Worm (Caenorhabditis elegans) whole organism, young adult: ENCODE data around the gene dpy-19.
A peak's percentile ranks its signal among the peaks of the same experiment; 100 is the strongest.

ENCODE experiments used
- C17E4.6 ChIP-seq: fragments of 200-800 bp; sonication (Bioruptor generic); IDR thresholded peaks from 2 replicates; pipeline ENCODE4 v1.3.6; 2022; ENCODE audit warnings: missing genetic modification reagents, missing genetic modification characterization, missing compliant biosample characterization
- D2030.7 ChIP-seq: fragments of 200-800 bp; sonication (Bioruptor generic); IDR thresholded peaks from 2 replicates; pipeline ENCODE4 v1.3.6; 2022; ENCODE audit warnings: missing genetic modification reagents, missing genetic modification characterization, missing compliant biosample characterization
- F10E7.11 ChIP-seq: sonication (generic microtip); optimal IDR thresholded peaks from 2 replicates; lab custom pipeline; 2017; ENCODE audit warnings: mild to moderate bottlenecking, missing genetic modification characterization, moderate library complexity, missing compliant biosample characterization
- F33H1.4 ChIP-seq: fragments of 200-800 bp; sonication (Bioruptor generic); IDR thresholded peaks from 2 replicates; pipeline ENCODE4 v1.3.6; 2022; ENCODE audit warnings: missing genetic modification reagents, missing genetic modification characterization, missing compliant biosample characterization
- F37B4.10 ChIP-seq: fragments of 200-800 bp; sonication (Bioruptor generic); IDR thresholded peaks from 2 replicates; pipeline ENCODE4 v1.3.6; 2022; ENCODE audit warnings: missing genetic modification characterization, missing compliant biosample characterization
- F52B5.7 ChIP-seq: sonication (generic microtip); optimal IDR thresholded peaks from 2 replicates; lab custom pipeline; 2016; ENCODE audit warnings: mild to moderate bottlenecking, missing genetic modification characterization, missing compliant biosample characterization
- F55B11.4 ChIP-seq: sonication (generic microtip); optimal IDR thresholded peaks from 2 replicates; lab custom pipeline; 2016; ENCODE audit warnings: missing compliant biosample characterization, missing genetic modification characterization, borderline replicate concordance; ENCODE audit not compliant: insufficient read depth
- F57A8.1 ChIP-seq: fragments of 200-800 bp; sonication (Bioruptor generic); optimal IDR thresholded peaks from 2 replicates; lab custom pipeline; 2018; ENCODE audit warnings: mild to moderate bottlenecking, missing genetic modification characterization, moderate library complexity, missing compliant biosample characterization
- Y53F4B.3 ChIP-seq: fragments of 200-800 bp; sonication (Bioruptor generic); IDR thresholded peaks from 2 replicates; pipeline ENCODE4 v1.3.6; 2022; ENCODE audit warnings: missing genetic modification reagents, missing genetic modification characterization, missing compliant biosample characterization
- Y95B8A.8 ChIP-seq: fragments of 200-800 bp; sonication (Bioruptor generic); IDR thresholded peaks from 2 replicates; pipeline ENCODE4 v1.3.6; 2022; ENCODE audit warnings: missing genetic modification reagents, missing genetic modification characterization, missing compliant biosample characterization
- akir-1 ChIP-seq: fragments of 200-800 bp; sonication (Bioruptor generic); optimal IDR thresholded peaks from 2 replicates; lab custom pipeline; 2018; ENCODE audit warnings: mild to moderate bottlenecking, missing genetic modification characterization, moderate library complexity, missing compliant biosample characterization
- ama-1 ChIP-seq, 3 experiments: fragments of 150-350 bp in 1 of 3; sonication (generic microtip) in 2 of 3; optimal IDR thresholded peaks; 2 replicates each; lab custom pipeline; 2014 to 2018; ENCODE audit warnings: missing biosample characterization in 2 of 3, missing genetic modification characterization in 2 of 3, missing genetic modification reagents in 2 of 3
- attf-5 ChIP-seq: fragments of 200-800 bp; sonication (Bioruptor generic); optimal IDR thresholded peaks from 2 replicates; lab custom pipeline; 2018; ENCODE audit warnings: mild to moderate bottlenecking, missing genetic modification characterization, missing compliant biosample characterization
- ccch-3 ChIP-seq: fragments of 200-800 bp; sonication (Bioruptor generic); optimal IDR thresholded peaks from 2 replicates; lab custom pipeline; 2018; ENCODE audit warnings: mild to moderate bottlenecking, missing genetic modification characterization, missing compliant biosample characterization
- cebp-1 ChIP-seq, 2 experiments: fragments of 200-800 bp in 1 of 2; sonication (Bioruptor generic) in 1 of 2; sonication (generic microtip) in 1 of 2; IDR thresholded peaks in 1 of 2; optimal IDR thresholded peaks in 1 of 2; 2 replicates each; pipeline versions ENCODE4 v1.3.6 to Lab custom; 2017 to 2022; ENCODE audit warnings: missing compliant biosample characterization in 2 of 2, missing genetic modification characterization in 2 of 2, mild to moderate bottlenecking in 1 of 2, missing genetic modification reagents in 1 of 2, moderate library complexity in 1 of 2
- ceh-91 ChIP-seq: fragments of 200-800 bp; sonication (Bioruptor generic); IDR thresholded peaks from 2 replicates; pipeline ENCODE4 v1.3.6; 2022; ENCODE audit warnings: missing genetic modification reagents, missing genetic modification characterization, missing compliant biosample characterization
- efl-1 ChIP-seq: fragments of 150-350 bp; optimal IDR thresholded peaks from 2 replicates; lab custom pipeline; 2014; ENCODE audit warnings: missing biosample characterization, missing genetic modification reagents, missing genetic modification characterization
- egrh-3 ChIP-seq: fragments of 200-800 bp; sonication (Bioruptor generic); IDR thresholded peaks from 2 replicates; pipeline ENCODE4 v1.3.6; 2022; ENCODE audit warnings: missing genetic modification reagents, missing genetic modification characterization, missing compliant biosample characterization
- fkh-3 ChIP-seq: sonication (generic microtip); optimal IDR thresholded peaks from 2 replicates; lab custom pipeline; 2016; ENCODE audit warnings: mild to moderate bottlenecking, missing genetic modification characterization, missing compliant biosample characterization
- gei-17 ChIP-seq: fragments of 200-800 bp; sonication (Bioruptor generic); optimal IDR thresholded peaks from 2 replicates; lab custom pipeline; 2018; ENCODE audit warnings: mild to moderate bottlenecking, missing genetic modification characterization, missing compliant biosample characterization
- hmg-1.2 ChIP-seq: fragments of 200-800 bp; sonication (Bioruptor generic); IDR thresholded peaks from 2 replicates; pipeline ENCODE4 v1.3.6; 2022; ENCODE audit warnings: missing genetic modification reagents, missing genetic modification characterization, missing compliant biosample characterization
- lag-1 ChIP-seq: fragments of 200-800 bp; sonication (Bioruptor generic); IDR thresholded peaks from 2 replicates; pipeline ENCODE4 v1.3.6; 2022; ENCODE audit warnings: missing genetic modification reagents, missing genetic modification characterization, missing compliant biosample characterization
- let-526 ChIP-seq: fragments of 200-800 bp; sonication (Bioruptor generic); IDR thresholded peaks from 2 replicates; pipeline ENCODE4 v1.3.6; 2022; ENCODE audit warnings: missing genetic modification reagents, missing genetic modification characterization, missing compliant biosample characterization
- lin-35 ChIP-seq, 3 experiments: fragments of 150-350 bp in 2 of 3; sonication (generic microtip) in 1 of 3; optimal IDR thresholded peaks; 2 replicates each; lab custom pipeline; 2014 to 2018; ENCODE audit warnings: missing biosample characterization in 3 of 3, missing genetic modification characterization in 3 of 3, missing genetic modification reagents in 3 of 3
- lin-54 ChIP-seq: fragments of 200-800 bp; sonication (Bioruptor generic); optimal IDR thresholded peaks from 2 replicates; lab custom pipeline; 2018; ENCODE audit warnings: mild to moderate bottlenecking, missing genetic modification characterization, missing compliant biosample characterization
- lsl-1 ChIP-seq: fragments of 200-800 bp; sonication (Bioruptor generic); optimal IDR thresholded peaks from 2 replicates; lab custom pipeline; 2018; ENCODE audit warnings: mild to moderate bottlenecking, missing genetic modification characterization, moderate library complexity, missing compliant biosample characterization
- madf-6 ChIP-seq: fragments of 200-800 bp; sonication (Bioruptor generic); IDR thresholded peaks from 2 replicates; pipeline ENCODE4 v1.3.6; 2022; ENCODE audit warnings: missing genetic modification reagents, missing genetic modification characterization, missing compliant biosample characterization
- madf-8 ChIP-seq: fragments of 200-800 bp; sonication (Bioruptor generic); conservative IDR thresholded peaks from 2 replicates; pipeline ENCODE4 v1.3.6; 2022; ENCODE audit warnings: missing genetic modification reagents, missing genetic modification characterization, missing compliant biosample characterization
- nfyb-1 ChIP-seq: fragments of 200-800 bp; sonication (Bioruptor generic); IDR thresholded peaks from 2 replicates; pipeline ENCODE4 v1.3.6; 2022; ENCODE audit warnings: missing genetic modification reagents, missing genetic modification characterization, missing compliant biosample characterization
- nhr-80 ChIP-seq: sonication (generic microtip); optimal IDR thresholded peaks from 2 replicates; lab custom pipeline; 2016; ENCODE audit warnings: missing genetic modification characterization, missing compliant biosample characterization
- nhr-90 ChIP-seq: sonication (generic microtip); optimal IDR thresholded peaks from 2 replicates; lab custom pipeline; 2016; ENCODE audit warnings: missing genotype, mild to moderate bottlenecking, missing genetic modification characterization, missing compliant biosample characterization
- pbrm-1 ChIP-seq: fragments of 200-800 bp; sonication (Bioruptor generic); IDR thresholded peaks from 2 replicates; pipeline ENCODE4 v1.3.6; 2022; ENCODE audit warnings: missing genetic modification reagents, missing genetic modification characterization, missing compliant biosample characterization
- rcor-1 ChIP-seq: fragments of 200-800 bp; sonication (Bioruptor generic); IDR thresholded peaks from 2 replicates; pipeline ENCODE4 v1.3.6; 2022; ENCODE audit warnings: missing genetic modification reagents, missing genetic modification characterization, missing compliant biosample characterization
- repo-1 ChIP-seq: sonication (generic microtip); optimal IDR thresholded peaks from 2 replicates; lab custom pipeline; 2017; ENCODE audit warnings: mild to moderate bottlenecking, missing genetic modification characterization, missing compliant biosample characterization
- rpc-1 ChIP-seq, 2 experiments: fragments of 150-350 bp in 1 of 2; sonication (generic microtip) in 1 of 2; optimal IDR thresholded peaks; 2 replicates each; lab custom pipeline; 2014 to 2018; ENCODE audit warnings: missing biosample characterization in 1 of 2, missing genetic modification characterization in 1 of 2, missing genetic modification reagents in 1 of 2, missing genotype in 1 of 2
- snpc-1.3 ChIP-seq: sonication (generic microtip); optimal IDR thresholded peaks from 2 replicates; lab custom pipeline; 2017; ENCODE audit warnings: missing genetic modification characterization, mild to moderate bottlenecking, missing compliant biosample characterization, antibody characterized with exemption, moderate library complexity, missing genotype, missing genetic modification reagents; ENCODE audit not compliant: insufficient read depth
- snpc-4 ChIP-seq, 5 experiments: fragments of 150-350 bp in 1 of 5; sonication (generic microtip) in 4 of 5; optimal IDR thresholded peaks; 2 replicates each; lab custom pipeline; 2014 to 2018; ENCODE audit warnings: missing genetic modification characterization in 5 of 5, missing biosample characterization in 3 of 5, antibody characterized with exemption in 2 of 5, mild to moderate bottlenecking in 2 of 5, missing compliant biosample characterization in 2 of 5, missing genotype in 2 of 5, moderate library complexity in 2 of 5, missing genetic modification reagents in 1 of 5
- xnd-1 ChIP-seq: sonication (generic microtip); optimal IDR thresholded peaks from 2 replicates; lab custom pipeline; 2016; ENCODE audit warnings: missing genotype, missing genetic modification reagents, missing genetic modification characterization, missing compliant biosample characterization
- ztf-25 ChIP-seq: fragments of 200-800 bp; sonication (Bioruptor generic); IDR thresholded peaks from 2 replicates; pipeline ENCODE4 v1.3.6; 2022; ENCODE audit warnings: missing genetic modification reagents, missing genetic modification characterization, missing compliant biosample characterization

dpy-19 gene

ce11 chrIII:8693322-8693721, 26.0 kb upstream of the dpy-19 start, which contains the start of gene B0303.7:
Gene B0303.7, plus strand, starts transcription at chrIII:8693622.
- TF ChIP-seq rpc-1 (optimal IDR thresholded peaks at IDR 0.05; lab: Kevin White, UChicago), result no peak
- no peak for TF ChIP-seq rpc-1 (tag; optimal IDR thresholded peaks at IDR 0.05; lab: Kevin White, UChicago)
- no peak for TF ChIP-seq hmg-1.2 (GFP tag; lab: Robert Waterston, UW)
- TF ChIP-seq pbrm-1, result no peak
- no peak for TF ChIP-seq ztf-25
- no peak for TF ChIP-seq Y95B8A.8 (GFP tag; lab: Robert Waterston, UW)
- no peak for TF ChIP-seq C17E4.6 (GFP tag; lab: Robert Waterston, UW)
- TF ChIP-seq akir-1 (GFP tag; lab: Kevin White, UChicago), result no peak
- TF ChIP-seq F37B4.10 (GFP tag; lab: Robert Waterston, UW), result no peak
- TF ChIP-seq ama-1 (optimal IDR thresholded peaks at IDR 0.05; lab: Kevin White, UChicago), result no peak
- no peak for TF ChIP-seq ama-1 (GFP tag; optimal IDR thresholded peaks at IDR 0.05; lab: Kevin White, UChicago)
- TF ChIP-seq F55B11.4 (tag; lab: Kevin White, UChicago), result no peak

- TF ChIP-seq attf-5 (GFP tag; lab: Kevin White, UChicago) (peak; percentile 70), F52B5.7 (tag; lab: Kevin White, UChicago) (no peak), hmg-1.2 (GFP tag; lab: Robert Waterston, UW) (peak; percentile 38; the same call in 1 of the 2 replicates), nhr-80 (tag; lab: Kevin White, UChicago) (peak; percentile 24), lin-35 (GFP tag; optimal IDR thresholded peaks at IDR 0.05; lab: Kevin White, UChicago) (peak in 1 of 3 experiments; percentile 51), ccch-3 (GFP tag; lab: Kevin White, UChicago) (no peak), cebp-1 (GFP tag; IDR thresholded peaks at IDR 0.05; lab: Robert Waterston, UW) (no peak), cebp-1 (tag; optimal IDR thresholded peaks at IDR 0.05; lab: Kevin White, UChicago) (peak; percentile 36)
These were observed 22.4 kb upstream of the dpy-19 start, which contains the start of gene B0303.4 for ce11 chrIII:8689655-8690054. Gene B0303.4, plus strand, starts transcription at chrIII:8689850.

ce11 chrIII:8689143-8689542, 21.9 kb upstream of the dpy-19 start:
- TF ChIP-seq F10E7.11, result no peak
- peak; percentile 82 for TF ChIP-seq madf-8
- TF ChIP-seq let-526 (GFP tag; lab: Robert Waterston, UW), result no peak
- TF ChIP-seq nfyb-1 (GFP tag; lab: Robert Waterston, UW), result no peak
- peak; percentile 22 for TF ChIP-seq snpc-1.3
- TF ChIP-seq egrh-3 (GFP tag; lab: Robert Waterston, UW), result no peak
- TF ChIP-seq F57A8.1 (GFP tag; lab: Kevin White, UChicago), result no peak
- no peak for TF ChIP-seq lag-1 (GFP tag; lab: Robert Waterston, UW)
- no peak for TF ChIP-seq nhr-90 (tag; lab: Kevin White, UChicago)
- no peak for TF ChIP-seq fkh-3 (tag; lab: Kevin White, UChicago)
- TF ChIP-seq Y53F4B.3 (GFP tag; lab: Robert Waterston, UW), result no peak
- TF ChIP-seq efl-1 (GFP tag; lab: Kevin White, UChicago), result peak; percentile 78
- peak; percentile 52; the same call in 1 of the 2 replicates for TF ChIP-seq D2030.7 (GFP tag; lab: Robert Waterston, UW)
- peak; percentile 88 for TF ChIP-seq lsl-1 (GFP tag; lab: Kevin White, UChicago)
- peak; percentile 87 for TF ChIP-seq F33H1.4 (GFP tag; lab: Robert Waterston, UW)
- peak; percentile 80 for TF ChIP-seq xnd-1 (tag; lab: Kevin White, UChicago)
- TF ChIP-seq lin-54, result peak; percentile 26
- no peak for TF ChIP-seq gei-17
- TF ChIP-seq ceh-91 (GFP tag; lab: Robert Waterston, UW), result peak; percentile 27; the same call in 1 of the 2 replicates
- no peak for TF ChIP-seq repo-1 (tag; lab: Kevin White, UChicago)
- peak; percentile 16 for TF ChIP-seq snpc-4 (GFP tag; optimal IDR thresholded peaks at IDR 0.05; lab: Kevin White, UChicago)
- peak in 1 of 4 experiments; percentile 1 for TF ChIP-seq snpc-4 (tag; optimal IDR thresholded peaks at IDR 0.05; lab: Kevin White, UChicago)
- TF ChIP-seq ama-1 (optimal IDR thresholded peaks at IDR 0.05; lab: Kevin White, UChicago), result no peak
- TF ChIP-seq ama-1 (GFP tag; optimal IDR thresholded peaks at IDR 0.05; lab: Kevin White, UChicago), result no peak
- TF ChIP-seq madf-6, result peak; percentile 92
- TF ChIP-seq rcor-1 (GFP tag; lab: Robert Waterston, UW), result 0 out of 2 replicates have a peak, but pooled peaks have one; percentile 13
